Worm (Caenorhabditis elegans): ENCODE data around the gene D1005.6.
A peak's percentile ranks its signal among the peaks of the same experiment; 100 is the strongest.

The D1005.6 gene

ce11 chrX:1419163-1419696 lies 45.4 kb downstream of the D1005.6 start, which contains the start of gene F19G12.9:
F19G12.9 (plus strand) TSS chrX:1419213.
- peak; percentile 84 for TF ChIP-seq mcd-1 (GFP tag; IDR thresholded peaks at IDR 0.05)
- TF ChIP-seq hmg-1.2 (GFP tag; IDR thresholded peaks at IDR 0.05) = peak; percentile 58
- TF ChIP-seq D2030.7 (GFP tag; IDR thresholded peaks at IDR 0.05) = no peak
- TF ChIP-seq lin-40 (tag; optimal IDR thresholded peaks at IDR 0.05) = no peak
- TF ChIP-seq nhr-80 (tag; optimal IDR thresholded peaks at IDR 0.05) = peak; percentile 9

ce11 chrX:1416776-1417354 lies 47.7 kb downstream of the D1005.6 start, which contains the start of the genes F19G12.4 and F19G12.8:
F19G12.4 (plus strand) TSS chrX:1417304.
F19G12.8 (plus strand) TSS chrX:1417320.
- TF ChIP-seq snpc-3.4 (tag; optimal IDR thresholded peaks at IDR 0.05) = no peak
- 0 out of 2 replicates have a peak, but pooled peaks have one; percentile 29 for TF ChIP-seq mcd-1 (GFP tag; IDR thresholded peaks at IDR 0.05)
- TF ChIP-seq gei-17 (GFP tag; optimal IDR thresholded peaks at IDR 0.05) = no peak
- 0 out of 2 replicates have a peak, but pooled peaks have one; percentile 28 for TF ChIP-seq dox-1 (GFP tag; IDR thresholded peaks at IDR 0.05)
- no peak for TF ChIP-seq atf-7 (tag; optimal IDR thresholded peaks at IDR 0.05)
- TF ChIP-seq nhr-80 (tag; optimal IDR thresholded peaks at IDR 0.05) = peak; percentile 37
- TF ChIP-seq bed-2 (GFP tag; IDR thresholded peaks at IDR 0.05) = no peak
- no peak for TF ChIP-seq C17E4.6 (GFP tag; IDR thresholded peaks at IDR 0.05)
- TF ChIP-seq lsl-1 (GFP tag; optimal IDR thresholded peaks at IDR 0.05) = no peak
- no peak for TF ChIP-seq D2030.7 (GFP tag; IDR thresholded peaks at IDR 0.05)

- TF ChIP-seq nhr-80 (tag; optimal IDR thresholded peaks at IDR 0.05) (no peak), zfh-2 (GFP tag; conservative IDR thresholded peaks at IDR 0.05) (no peak), dpff-1 (tag; optimal IDR thresholded peaks at IDR 0.05) (no peak), tlf-1 (GFP tag; optimal IDR thresholded peaks at IDR 0.05) (no peak), lin-40 (tag; optimal IDR thresholded peaks at IDR 0.05) (no peak), attf-5 (GFP tag; optimal IDR thresholded peaks at IDR 0.05) (no peak), C06A6.2 (GFP tag; conservative IDR thresholded peaks at IDR 0.05) (no peak), him-1 (tag; optimal IDR thresholded peaks at IDR 0.05) (no peak), rpc-1 (optimal IDR thresholded peaks at IDR 0.05) (no peak), rpc-1 (tag; optimal IDR thresholded peaks at IDR 0.05) (no peak), F39B2.1 (GFP tag; IDR thresholded peaks at IDR 0.05) (no peak), akir-1 (GFP tag; optimal IDR thresholded peaks at IDR 0.05) (no peak), ets-4 (GFP tag; optimal IDR thresholded peaks at IDR 0.05) (no peak), attf-3 (GFP tag; conservative IDR thresholded peaks at IDR 0.05) (no peak), ceh-27 (GFP tag; optimal IDR thresholded peaks at IDR 0.05) (no peak), ceh-100 (GFP tag; IDR thresholded peaks at IDR 0.05) (no peak), nfya-2 (GFP tag; IDR thresholded peaks at IDR 0.05) (no peak)
These were observed 51.8 kb downstream of the D1005.6 start, which contains the start of gene srh-19 for ce11 chrX:1412844-1413243. srh-19 (plus strand) TSS chrX:1413144.
